Worm (Caenorhabditis elegans) whole organism, early embryonic: ENCODE data around the gene T06E6.10.

Source experiments
- B0310.2 ChIP-seq: sonication (generic microtip); optimal IDR thresholded peaks from 2 replicates; lab custom pipeline; 2016; ENCODE audit warnings: mild to moderate bottlenecking, missing genetic modification characterization, missing compliant biosample characterization
- F13C5.2 ChIP-seq: sonication (generic microtip); optimal IDR thresholded peaks from 2 replicates; lab custom pipeline; 2017; ENCODE audit warnings: mild to moderate bottlenecking, missing genetic modification characterization, inconsistent platforms, missing compliant biosample characterization
- aly-1 ChIP-seq: sonication (generic microtip); optimal IDR thresholded peaks from 2 replicates; lab custom pipeline; 2016; ENCODE audit warnings: missing genetic modification characterization, missing compliant biosample characterization
- ama-1 ChIP-seq: fragments of 150-350 bp; optimal IDR thresholded peaks from 2 replicates; lab custom pipeline; 2014
- ceh-13 ChIP-seq: fragments of 200-800 bp; sonication (Bioruptor generic); optimal IDR thresholded peaks from 2 replicates; lab custom pipeline; 2018; ENCODE audit warnings: mild to moderate bottlenecking, missing genetic modification characterization, missing compliant biosample characterization
- ceh-36 ChIP-seq: sonication (generic microtip); optimal IDR thresholded peaks from 2 replicates; lab custom pipeline; 2016; ENCODE audit warnings: missing genetic modification characterization, inconsistent platforms, missing compliant biosample characterization
- ets-7 ChIP-seq: sonication (generic microtip); optimal IDR thresholded peaks from 2 replicates; lab custom pipeline; 2016; ENCODE audit warnings: missing genotype, missing genetic modification characterization, missing compliant biosample characterization
- flt-1 ChIP-seq: fragments of 200-800 bp; sonication (Bioruptor generic); IDR thresholded peaks from 2 replicates; pipeline ENCODE4 v1.3.6; 2022; ENCODE audit warnings: missing genetic modification characterization, missing compliant biosample characterization
- hmbx-1 ChIP-seq: sonication (generic microtip); optimal IDR thresholded peaks from 2 replicates; lab custom pipeline; 2016; ENCODE audit warnings: mild to moderate bottlenecking, missing genetic modification characterization, missing compliant biosample characterization
- hmg-4 ChIP-seq: fragments of 200-800 bp; sonication (Bioruptor generic); optimal IDR thresholded peaks from 2 replicates; lab custom pipeline; 2018; ENCODE audit warnings: mild to moderate bottlenecking, missing genetic modification characterization, missing compliant biosample characterization
- hnd-1 ChIP-seq: sonication (generic microtip); optimal IDR thresholded peaks from 2 replicates; lab custom pipeline; 2016; ENCODE audit warnings: missing genetic modification characterization, missing compliant biosample characterization
- pes-1 ChIP-seq: fragments of 200-800 bp; sonication (Bioruptor generic); IDR thresholded peaks from 2 replicates; pipeline ENCODE4 v1.3.6; 2022; ENCODE audit warnings: missing genetic modification reagents, missing genetic modification characterization, missing compliant biosample characterization
- scrt-1 ChIP-seq: fragments of 200-800 bp; sonication (Bioruptor generic); IDR thresholded peaks from 2 replicates; pipeline ENCODE4 v1.3.6; 2022; ENCODE audit warnings: missing genetic modification characterization, missing compliant biosample characterization
- sea-1 ChIP-seq: fragments of 200-800 bp; sonication (Bioruptor generic); conservative IDR thresholded peaks from 2 replicates; pipeline ENCODE4 v1.3.6; 2022; ENCODE audit warnings: missing genetic modification characterization, missing compliant biosample characterization
- tbx-11 ChIP-seq: fragments of 200-800 bp; sonication (Bioruptor generic); IDR thresholded peaks from 2 replicates; pipeline ENCODE4 v1.3.6; 2022; ENCODE audit warnings: missing genetic modification characterization, missing compliant biosample characterization
- tbx-37 ChIP-seq: fragments of 200-800 bp; sonication (Bioruptor generic); conservative IDR thresholded peaks from 2 replicates; pipeline ENCODE4 v1.3.6; 2022; ENCODE audit warnings: missing genetic modification reagents, missing genetic modification characterization, missing compliant biosample characterization
- tra-4 ChIP-seq: sonication (generic microtip); optimal IDR thresholded peaks from 2 replicates; lab custom pipeline; 2017; ENCODE audit warnings: missing genetic modification characterization, missing compliant biosample characterization

The T06E6.10 gene

DNA sequence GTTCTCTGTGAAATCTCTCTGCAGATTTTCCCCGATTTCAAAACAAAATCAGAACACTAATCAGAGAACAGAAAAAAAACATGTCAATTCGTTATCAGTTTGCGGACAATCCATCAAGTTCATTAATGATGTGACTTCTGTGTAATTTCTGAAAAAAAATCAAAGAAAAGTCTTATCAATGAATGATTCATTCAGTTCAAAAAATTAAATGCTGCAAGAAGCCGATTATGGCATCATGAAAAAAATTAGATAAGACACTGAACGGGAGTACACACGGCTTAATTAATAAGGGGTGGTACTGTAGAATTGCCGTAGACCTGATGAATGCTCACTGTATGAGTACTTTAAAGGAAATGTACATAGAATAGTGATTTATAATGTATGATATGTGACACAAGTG is 18.2 kb downstream of the T06E6.10 start:
- TF ChIP-seq hmbx-1 (tag; lab: Kevin White, UChicago) (no peak), ama-1 (lab: Kevin White, UChicago) (no peak), B0310.2 (no peak), sea-1 (GFP tag; lab: Robert Waterston, UW) (no peak), tra-4 (tag; lab: Kevin White, UChicago) (no peak), ceh-36 (no peak), hnd-1 (tag; lab: Kevin White, UChicago) (no peak), tbx-37 (GFP tag; lab: Robert Waterston, UW) (no peak), flt-1 (GFP tag; lab: Robert Waterston, UW) (no peak), aly-1 (tag; lab: Kevin White, UChicago) (no peak), F13C5.2 (tag; lab: Kevin White, UChicago) (no peak), hmg-4 (GFP tag; lab: Kevin White, UChicago) (no peak)

DNA sequence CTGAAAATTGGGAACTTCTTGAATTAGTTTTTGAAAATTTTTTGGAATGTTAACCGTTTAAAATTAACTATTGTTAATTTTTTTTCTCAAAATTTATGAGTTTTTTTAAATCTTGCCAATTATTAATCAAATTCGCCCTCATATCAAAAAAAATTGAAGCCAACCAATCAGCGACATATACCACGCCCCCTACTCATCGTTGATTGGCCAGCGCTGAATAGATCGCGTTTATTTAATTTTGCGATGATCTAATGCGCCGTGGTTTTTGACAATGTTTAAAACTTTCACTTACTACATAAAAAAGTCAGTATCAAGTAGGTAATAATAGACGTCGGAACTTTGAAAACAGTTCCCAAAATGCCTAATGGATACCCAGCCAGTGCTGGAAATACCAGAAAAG is 24.5 kb downstream of the T06E6.10 start:
- TF ChIP-seq hnd-1 (tag; lab: Kevin White, UChicago) (no peak), ets-7 (tag; lab: Kevin White, UChicago) (no peak), hmg-4 (GFP tag; lab: Kevin White, UChicago) (no peak), ceh-36 (no peak), aly-1 (tag; lab: Kevin White, UChicago) (no peak), ceh-13 (GFP tag; lab: Kevin White, UChicago) (no peak), pes-1 (GFP tag; lab: Robert Waterston, UW) (no peak), B0310.2 (no peak)

DNA sequence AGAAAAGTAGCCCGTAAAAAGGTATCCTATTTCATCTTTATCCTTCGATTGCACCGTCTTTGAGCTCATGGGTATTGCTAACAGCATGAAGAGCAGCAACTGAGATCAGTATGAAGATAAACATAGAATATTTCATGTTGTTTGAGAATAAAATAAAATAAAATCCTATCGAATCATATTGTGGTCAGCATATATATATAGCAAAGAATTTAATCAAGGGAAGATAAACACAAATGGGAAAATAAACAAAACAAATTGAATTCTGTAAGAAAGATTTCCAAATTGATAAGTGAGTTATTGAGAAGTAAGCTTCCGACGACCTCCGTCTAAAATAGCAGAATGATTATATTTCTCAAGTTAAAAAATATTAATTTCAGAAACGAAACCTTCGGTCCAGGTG is 25.8 kb downstream of the T06E6.10 start, which contains the start of gene T26H5.10:
TSS of gene T26H5.10 (minus strand) at position 101 of the 400 bp plus-strand sequence.
- TF ChIP-seq hmbx-1 (tag; lab: Kevin White, UChicago) (no peak), aly-1 (tag; lab: Kevin White, UChicago) (no peak), B0310.2 (no peak), ets-7 (tag; lab: Kevin White, UChicago) (no peak), flt-1 (GFP tag; lab: Robert Waterston, UW) (no peak)

DNA sequence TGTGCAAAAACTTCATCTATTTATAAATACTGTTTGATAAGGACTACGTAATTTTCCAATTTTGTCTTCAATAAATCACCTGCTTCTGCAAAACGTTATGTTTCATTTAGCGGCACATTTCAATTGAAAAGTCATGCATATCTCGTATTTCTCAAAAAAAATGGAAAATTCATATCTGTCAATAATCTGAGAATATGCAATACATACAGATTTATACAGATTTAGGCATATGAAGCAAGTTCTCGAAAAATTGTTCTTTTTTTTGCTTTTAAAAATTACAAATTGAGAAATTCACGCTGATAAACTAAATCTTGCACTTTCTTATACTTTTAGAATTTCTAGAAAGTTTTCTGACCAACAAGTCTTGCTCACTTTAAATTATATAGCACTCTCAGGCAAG is 26.3 kb downstream of the T06E6.10 start, which contains the start of gene T26H5.11:
TSS of gene T26H5.11 (minus strand) at position 101 of the 400 bp plus-strand sequence.
- no peak for TF ChIP-seq aly-1 (tag; lab: Kevin White, UChicago)
- no peak for TF ChIP-seq F13C5.2 (tag; lab: Kevin White, UChicago)

DNA sequence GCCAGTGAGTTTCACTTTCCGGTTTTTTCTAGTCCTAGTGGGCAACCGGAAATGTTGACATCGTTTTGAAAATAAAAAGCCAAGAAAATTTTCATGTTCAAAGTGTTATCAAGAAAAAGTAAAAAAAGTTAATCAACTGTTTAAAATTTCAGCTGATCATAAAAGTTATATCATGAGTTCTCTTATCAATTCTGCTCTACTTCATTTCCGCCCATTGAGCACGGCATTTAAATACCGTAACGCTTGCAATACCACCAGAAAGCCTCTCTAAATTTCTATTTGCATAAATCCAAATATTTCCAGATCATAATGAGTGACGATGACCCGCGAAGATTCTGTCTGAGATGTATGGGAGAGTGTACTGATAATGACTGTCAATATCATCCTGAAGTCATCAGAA is 26.7 kb downstream of the T06E6.10 start, which contains the start of gene T26H5.9:
TSS of gene T26H5.9 (plus strand) at position 302 of the 400 bp plus-strand sequence.
- TF ChIP-seq sea-1 (GFP tag; lab: Robert Waterston, UW) = no peak
- TF ChIP-seq aly-1 (tag; lab: Kevin White, UChicago) = no peak
- no peak for TF ChIP-seq ama-1 (lab: Kevin White, UChicago)
- TF ChIP-seq ceh-13 (GFP tag; lab: Kevin White, UChicago) = no peak
- TF ChIP-seq hmg-4 (GFP tag; lab: Kevin White, UChicago) = no peak
- TF ChIP-seq hnd-1 (tag; lab: Kevin White, UChicago) = no peak
- no peak for TF ChIP-seq ets-7 (tag; lab: Kevin White, UChicago)
- no peak for TF ChIP-seq pes-1 (GFP tag; lab: Robert Waterston, UW)
- no peak for TF ChIP-seq F13C5.2 (tag; lab: Kevin White, UChicago)
- TF ChIP-seq flt-1 (GFP tag; lab: Robert Waterston, UW) = no peak
- TF ChIP-seq tbx-11 (GFP tag; lab: Robert Waterston, UW) = no peak
- TF ChIP-seq tra-4 (tag; lab: Kevin White, UChicago) = no peak
- no peak for TF ChIP-seq scrt-1 (GFP tag; lab: Robert Waterston, UW)
- no peak for TF ChIP-seq B0310.2
- TF ChIP-seq hmbx-1 (tag; lab: Kevin White, UChicago) = no peak

DNA sequence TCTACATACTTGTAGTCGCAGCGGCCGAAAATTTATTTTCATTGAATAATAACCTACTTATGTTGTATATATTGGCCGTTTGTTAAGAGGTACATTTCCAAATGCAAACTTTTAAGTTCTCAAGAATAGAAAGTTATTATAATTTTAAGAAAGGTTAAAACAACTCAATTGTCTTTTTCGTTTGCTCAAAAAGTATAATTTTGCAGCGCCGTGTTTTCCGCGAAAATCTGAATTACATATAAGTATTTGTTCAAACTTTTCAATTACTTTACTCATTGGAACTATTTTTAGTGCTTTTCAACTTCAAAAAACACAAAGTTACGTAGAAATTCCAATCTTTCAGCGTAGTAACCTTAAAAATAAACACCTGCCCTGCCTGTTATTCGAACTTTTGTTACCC is 27.5 kb downstream of the T06E6.10 start, which contains the start of gene srh-239:
TSS of gene srh-239 (plus strand) at position 301 of the 400 bp plus-strand sequence.
- TF ChIP-seq tbx-37 (GFP tag; lab: Robert Waterston, UW) = no peak
- no peak for TF ChIP-seq hmg-4 (GFP tag; lab: Kevin White, UChicago)
- TF ChIP-seq aly-1 (tag; lab: Kevin White, UChicago) = no peak
- TF ChIP-seq F13C5.2 (tag; lab: Kevin White, UChicago) = no peak
- TF ChIP-seq scrt-1 (GFP tag; lab: Robert Waterston, UW) = no peak
- TF ChIP-seq B0310.2 = no peak
- TF ChIP-seq ama-1 (lab: Kevin White, UChicago) = no peak
- TF ChIP-seq sea-1 (GFP tag; lab: Robert Waterston, UW) = no peak
- no peak for TF ChIP-seq ets-7 (tag; lab: Kevin White, UChicago)
- TF ChIP-seq flt-1 (GFP tag; lab: Robert Waterston, UW) = no peak
- TF ChIP-seq hmbx-1 (tag; lab: Kevin White, UChicago) = no peak
- no peak for TF ChIP-seq ceh-13 (GFP tag; lab: Kevin White, UChicago)

DNA sequence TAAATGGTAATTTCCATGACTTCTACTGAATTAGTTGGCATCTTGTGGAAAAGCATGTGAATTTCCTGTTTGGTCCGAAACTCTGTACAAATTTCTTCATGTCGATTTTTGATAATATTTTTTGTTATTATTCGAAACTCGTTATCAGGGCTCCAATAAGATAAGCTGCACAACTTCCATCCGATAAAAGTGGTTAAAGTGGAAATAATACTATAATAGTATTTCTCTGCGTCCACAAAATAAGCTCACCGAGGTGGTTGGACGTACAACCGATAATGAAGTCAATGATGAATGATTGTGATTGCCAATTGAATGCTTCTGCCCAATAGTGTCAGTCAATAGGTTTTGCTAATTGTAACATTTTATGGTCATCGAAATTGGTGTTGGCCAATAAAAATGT is 30.5 kb downstream of the T06E6.10 start, which contains the start of gene T26H5.4:
TSS of gene T26H5.4 (minus strand) at position 294 of the 400 bp plus-strand sequence.
- TF ChIP-seq hmbx-1 (tag; lab: Kevin White, UChicago) (no peak), tra-4 (tag; lab: Kevin White, UChicago) (no peak), ama-1 (lab: Kevin White, UChicago) (no peak), tbx-37 (GFP tag; lab: Robert Waterston, UW) (no peak), aly-1 (tag; lab: Kevin White, UChicago) (no peak), tbx-11 (GFP tag; lab: Robert Waterston, UW) (no peak), hnd-1 (tag; lab: Kevin White, UChicago) (no peak), pes-1 (GFP tag; lab: Robert Waterston, UW) (no peak), ceh-13 (GFP tag; lab: Kevin White, UChicago) (no peak), sea-1 (GFP tag; lab: Robert Waterston, UW) (no peak), hmg-4 (GFP tag; lab: Kevin White, UChicago) (no peak), flt-1 (GFP tag; lab: Robert Waterston, UW) (no peak), F13C5.2 (tag; lab: Kevin White, UChicago) (no peak), scrt-1 (GFP tag; lab: Robert Waterston, UW) (no peak), ets-7 (tag; lab: Kevin White, UChicago) (no peak), B0310.2 (no peak), ceh-36 (no peak)
